Worm (Caenorhabditis elegans) whole organism, L4 larva: ENCODE measurements around the gene mrt-2.

Experiments
- ZK546.5 ChIP-seq, 2 experiments: sonication (generic microtip); optimal IDR thresholded peaks; 2 replicates each; lab custom pipeline; 2017; ENCODE audit warnings: missing biosample characterization in 2 of 2, missing genetic modification characterization in 2 of 2
- lin-15B ChIP-seq: fragments of 150-350 bp; sonication (generic microtip); optimal IDR thresholded peaks from 3 replicates; lab custom pipeline; 2014; ENCODE audit warnings: missing biosample characterization, missing genetic modification characterization
- zag-1 ChIP-seq: fragments of 150-350 bp; optimal IDR thresholded peaks from 2 replicates; lab custom pipeline; 2014; ENCODE audit warnings: missing biosample characterization, missing genetic modification characterization
- zfp-3 ChIP-seq: fragments of 200-800 bp; sonication (Bioruptor generic); conservative IDR thresholded peaks from 2 replicates; pipeline ENCODE4 v1.3.6; 2022; ENCODE audit warnings: missing genetic modification reagents, missing genetic modification characterization, missing compliant biosample characterization

- no peak for TF ChIP-seq zfp-3 (GFP tag; lab: Robert Waterston, UW)
- TF ChIP-seq zag-1 (tag; lab: Kevin White, UChicago): no peak
- TF ChIP-seq lin-15B: no peak
- TF ChIP-seq ZK546.5 (tag; optimal IDR thresholded peaks at IDR 0.05; lab: Kevin White, UChicago): no peak
These were observed 33.7 kb downstream of the mrt-2 start, which contains the start of gene C24H11.5 for ce11 chrIII:11780183-11780664.
